Worm (Caenorhabditis elegans): Measurements from ENCODE around the gene ZK662.5.

The ZK662.5 gene

DNA sequence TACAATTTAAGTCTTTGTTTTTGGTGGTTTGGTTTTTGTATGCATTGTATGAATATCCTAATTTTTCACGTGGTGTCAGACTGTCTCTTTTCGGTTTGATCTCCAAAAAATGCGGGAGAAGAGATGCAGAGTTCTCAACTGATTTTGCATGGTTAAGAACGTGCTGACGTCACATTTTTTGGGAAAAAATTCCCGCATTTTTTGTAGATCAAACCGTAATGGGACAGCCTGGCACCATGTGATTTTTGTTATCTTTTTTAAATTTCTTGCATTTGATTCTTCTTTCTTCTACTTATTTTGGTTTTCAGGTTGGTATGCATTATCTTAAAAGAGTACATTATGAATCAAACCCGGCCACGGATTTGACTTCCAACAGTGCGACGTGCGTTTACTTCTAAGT is at the start of gene ZK662.5:
TSS of gene ZK662.5 (plus strand) at position 301 of the 400 bp plus-strand sequence.
- no peak for TF ChIP-seq zip-2 (tag; optimal IDR thresholded peaks at IDR 0.05)
- no peak for TF ChIP-seq mxl-3 (GFP tag; optimal IDR thresholded peaks at IDR 0.05)
- no peak for TF ChIP-seq dve-1 (tag; optimal IDR thresholded peaks at IDR 0.05; ENCODE audit: insufficient read depth)
- no peak for TF ChIP-seq ceh-32 (tag; optimal IDR thresholded peaks at IDR 0.05; ENCODE audit: poor library complexity)
- TF ChIP-seq nhr-102 (tag; optimal IDR thresholded peaks at IDR 0.05), result no peak
- TF ChIP-seq T20F7.1 (GFP tag; optimal IDR thresholded peaks at IDR 0.05), result no peak
- no peak for TF ChIP-seq lin-38 (GFP tag; IDR thresholded peaks at IDR 0.05)
- no peak for TF ChIP-seq D1046.2 (GFP tag; IDR thresholded peaks at IDR 0.05)
- no peak for TF ChIP-seq dmd-6 (GFP tag; IDR thresholded peaks at IDR 0.05)
- no peak for TF ChIP-seq daf-19 (GFP tag; conservative IDR thresholded peaks at IDR 0.05)
- no peak for TF ChIP-seq nhr-10 (tag; optimal IDR thresholded peaks at IDR 0.05)
- TF ChIP-seq snpc-4 (tag; optimal IDR thresholded peaks at IDR 0.05), result no peak
- no peak for TF ChIP-seq Y105C5A.15 (GFP tag; IDR thresholded peaks at IDR 0.05)
- TF ChIP-seq R02D3.7 (tag; optimal IDR thresholded peaks at IDR 0.05), result no peak
- TF ChIP-seq arid-1 (GFP tag; conservative IDR thresholded peaks at IDR 0.05), result no peak
- TF ChIP-seq nhr-11 (tag; optimal IDR thresholded peaks at IDR 0.05), result no peak
- no peak for TF ChIP-seq ztf-7 (tag; optimal IDR thresholded peaks at IDR 0.05)
- TF ChIP-seq attf-4 (tag; optimal IDR thresholded peaks at IDR 0.05), result no peak

DNA sequence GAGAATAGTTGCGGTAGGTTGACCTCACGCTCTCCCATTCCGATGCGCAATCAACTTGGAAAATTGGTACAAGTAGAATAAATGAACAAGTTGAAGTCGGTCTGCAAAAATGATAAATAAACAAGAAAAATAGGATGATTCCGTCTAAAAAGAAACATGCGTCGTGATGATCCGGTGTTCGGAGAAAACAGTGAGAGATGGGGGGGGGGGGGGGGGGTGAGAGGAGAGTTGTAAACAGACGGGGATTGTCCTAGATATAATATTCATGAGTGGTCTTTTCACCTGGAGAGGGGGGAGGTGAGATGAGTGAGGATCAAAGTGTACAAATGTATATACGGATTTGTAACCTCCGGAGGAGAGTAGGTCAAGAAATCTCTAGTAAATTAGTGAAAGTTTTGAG is 45.8 kb upstream of the ZK662.5 start, which contains the start of gene F59D12.2:
TSS of gene F59D12.2 (minus strand) at position 101 of the 400 bp plus-strand sequence.
- TF ChIP-seq vab-7 (GFP tag; IDR thresholded peaks at IDR 0.05) (no peak), ZK337.2 (GFP tag; IDR thresholded peaks at IDR 0.05) (no peak), rbr-2 (tag; optimal IDR thresholded peaks at IDR 0.05) (no peak), mxl-2 (GFP tag; conservative IDR thresholded peaks at IDR 0.05) (no peak), nhr-237 (tag; optimal IDR thresholded peaks at IDR 0.05) (no peak), set-16 (GFP tag; IDR thresholded peaks at IDR 0.05) (no peak), lin-1 (GFP tag; IDR thresholded peaks at IDR 0.05) (no peak), zfp-2 (tag; optimal IDR thresholded peaks at IDR 0.05) (no peak), tag-97 (GFP tag; IDR thresholded peaks at IDR 0.05) (no peak), ztf-7 (tag; optimal IDR thresholded peaks at IDR 0.05) (no peak), lir-3 (tag; optimal IDR thresholded peaks at IDR 0.05) (no peak), mxl-3 (GFP tag; optimal IDR thresholded peaks at IDR 0.05) (no peak), sdz-12 (GFP tag; optimal IDR thresholded peaks at IDR 0.05) (no peak)

DNA sequence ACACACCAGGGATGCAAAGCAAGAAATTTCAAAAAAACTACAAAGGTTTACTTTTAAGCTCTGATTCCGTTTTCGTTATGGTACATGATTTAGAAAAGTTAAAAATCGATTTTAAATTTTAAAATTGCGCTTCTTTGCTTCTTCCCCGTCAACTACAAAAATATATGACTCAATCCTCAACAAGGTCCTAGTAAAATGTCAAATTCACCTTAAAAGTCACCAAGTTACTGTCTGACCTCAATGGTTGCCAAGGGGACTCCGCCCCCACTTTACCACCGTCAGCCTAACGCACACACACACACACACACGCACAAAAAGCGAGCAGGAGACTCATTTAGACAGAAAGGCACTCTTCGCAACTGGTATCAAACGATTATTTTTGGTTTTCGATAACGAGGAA is 40.1 kb upstream of the ZK662.5 start, which contains the start of gene gpn-1:
TSS of gene gpn-1 (plus strand) at position 301 of the 400 bp plus-strand sequence.
- TF ChIP-seq tag-97 (GFP tag; IDR thresholded peaks at IDR 0.05) (no peak), daf-12 (tag; optimal IDR thresholded peaks at IDR 0.05) (no peak), F10B5.3 (tag; optimal IDR thresholded peaks at IDR 0.05) (no peak), F44E2.7 (GFP tag; IDR thresholded peaks at IDR 0.05) (no peak), lin-13 (GFP tag; optimal IDR thresholded peaks at IDR 0.05) (no peak), sdz-12 (GFP tag; optimal IDR thresholded peaks at IDR 0.05) (no peak), jun-1 (tag; optimal IDR thresholded peaks at IDR 0.05) (no peak), nhr-10 (tag; optimal IDR thresholded peaks at IDR 0.05) (no peak), ceh-82 (tag; optimal IDR thresholded peaks at IDR 0.05) (no peak), mxl-2 (GFP tag; conservative IDR thresholded peaks at IDR 0.05) (no peak), hlh-30 (tag; optimal IDR thresholded peaks at IDR 0.05; ENCODE audit: insufficient read depth) (no peak), nhr-6 (tag; optimal IDR thresholded peaks at IDR 0.05) (no peak), saeg-2 (GFP tag; IDR thresholded peaks at IDR 0.05) (no peak), T26A8.4 (GFP tag; IDR thresholded peaks at IDR 0.05) (no peak)
